Fruit fly (Drosophila melanogaster): ENCODE measurements around the gene Rac1.

Rac1 gene

DNA sequence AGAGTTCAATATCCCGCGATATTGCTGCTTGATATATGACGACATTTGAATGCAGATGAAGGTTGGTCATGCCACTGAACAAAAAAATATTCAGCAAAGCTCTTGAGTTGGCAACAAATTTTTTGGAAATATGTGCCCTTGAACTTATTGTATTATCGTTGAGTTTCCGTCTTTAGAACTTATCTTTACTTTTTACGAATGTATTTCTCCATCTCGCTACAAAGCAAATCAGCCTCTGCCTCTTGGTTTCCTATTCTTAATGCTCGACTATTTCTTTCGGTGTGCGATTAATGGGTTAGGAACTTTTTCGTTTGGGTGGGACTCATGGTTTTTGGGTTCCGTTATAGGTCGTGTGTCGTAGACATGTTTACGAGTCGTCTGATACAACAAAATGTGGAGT lies 20.7 kb upstream of the Rac1 start (continued):
- peak; percentile 75 for TF ChIP-seq twi (tag; optimal IDR thresholded peaks at IDR 0.05)
- TF ChIP-seq Optix (GFP tag; IDR thresholded peaks at IDR 0.05): peak; percentile 60; the same call in 1 of the 3 replicates
- peak; percentile 25 for TF ChIP-seq HHEX (GFP tag; optimal IDR thresholded peaks at IDR 0.05)
- no peak for TF ChIP-seq Sin3A (optimal IDR thresholded peaks at IDR 0.05)
- no peak for TF ChIP-seq CG9797 (GFP tag; optimal IDR thresholded peaks at IDR 0.05)
- peak; percentile 90 for TF ChIP-seq CG15601 (tag; optimal IDR thresholded peaks at IDR 0.05)
- TF ChIP-seq Awh (GFP tag; IDR thresholded peaks at IDR 0.05): no peak
- peak; percentile 63 for TF ChIP-seq odd (GFP tag; optimal IDR thresholded peaks at IDR 0.05)
- TF ChIP-seq CG31441 (GFP tag; IDR thresholded peaks at IDR 0.05): peak; percentile 71
- TF ChIP-seq CG11093 (GFP tag; IDR thresholded peaks at IDR 0.05): 0 out of 3 replicates have a peak, but pooled peaks have one; percentile 40
- peak; percentile 78 for TF ChIP-seq CoRest (tag; optimal IDR thresholded peaks at IDR 0.05)
- TF ChIP-seq luna (GFP tag; optimal IDR thresholded peaks at IDR 0.05): no peak
- TF ChIP-seq Hr78 (GFP tag; optimal IDR thresholded peaks at IDR 0.05): peak in 1 of 2 experiments; percentile 85
- TF ChIP-seq nerfin-1 (tag; optimal IDR thresholded peaks at IDR 0.05): peak; percentile 58
- peak; percentile 8 for TF ChIP-seq CG15696 (tag; optimal IDR thresholded peaks at IDR 0.05)
- TF ChIP-seq CG10654 (GFP tag; optimal IDR thresholded peaks at IDR 0.05): peak; percentile 49
- TF ChIP-seq E2f2 (GFP tag; IDR thresholded peaks at IDR 0.05): peak; percentile 47; the same call in 1 of the 2 replicates
- no peak for TF ChIP-seq Dll (GFP tag; IDR thresholded peaks at IDR 0.05; ENCODE audit: partially characterized antibody)
- TF ChIP-seq CG6254 (GFP tag; optimal IDR thresholded peaks at IDR 0.05): peak; percentile 69
- peak; percentile 23; the same call in 1 of the 3 replicates for TF ChIP-seq CG34422 (GFP tag; IDR thresholded peaks at IDR 0.05)
- TF ChIP-seq CG5245 (GFP tag; optimal IDR thresholded peaks at IDR 0.05): peak; percentile 64
- no peak for TF ChIP-seq dati (GFP tag; IDR thresholded peaks at IDR 0.05)
- peak; percentile 65 for TF ChIP-seq CG1603 (tag; optimal IDR thresholded peaks at IDR 0.05)
- peak; percentile 11 for TF ChIP-seq CG13624 (GFP tag; optimal IDR thresholded peaks at IDR 0.05)
- no peak for TF ChIP-seq vfl (GFP tag; optimal IDR thresholded peaks at IDR 0.05)
- TF ChIP-seq CG4617 (GFP tag; optimal IDR thresholded peaks at IDR 0.05; ENCODE audit: borderline replicate concordance): peak; percentile 13
- no peak for TF ChIP-seq CG4282 (GFP tag; optimal IDR thresholded peaks at IDR 0.05)
- TF ChIP-seq ken (GFP tag; IDR thresholded peaks at IDR 0.05): peak; percentile 55; the same call in 2 of the 3 replicates
- peak; percentile 18 for TF ChIP-seq CG3838 (GFP tag; optimal IDR thresholded peaks at IDR 0.05)
- no peak for TF ChIP-seq Trl (optimal IDR thresholded peaks at IDR 0.05)
- peak; percentile 57 for TF ChIP-seq Trl (GFP tag; optimal IDR thresholded peaks at IDR 0.05)
- TF ChIP-seq maf-S (GFP tag; optimal IDR thresholded peaks at IDR 0.05): no peak
- peak; percentile 51 for TF ChIP-seq sqz (GFP tag; optimal IDR thresholded peaks at IDR 0.05)
- peak; percentile 71 for TF ChIP-seq chn (GFP tag; optimal IDR thresholded peaks at IDR 0.05)
- 0 out of 2 replicates have a peak, but pooled peaks have one; percentile 16 for TF ChIP-seq Rx (GFP tag; IDR thresholded peaks at IDR 0.05)
- peak; percentile 32; the same call in 1 of the 2 replicates for TF ChIP-seq ttk (GFP tag; IDR thresholded peaks at IDR 0.05)
- peak; percentile 44 for TF ChIP-seq CG10147 (GFP tag; optimal IDR thresholded peaks at IDR 0.05)
- TF ChIP-seq HLH54F (GFP tag; optimal IDR thresholded peaks at IDR 0.05): peak; percentile 51
- TF ChIP-seq CG11247 (GFP tag; IDR thresholded peaks at IDR 0.05): no peak
- TF ChIP-seq Ssrp (tag; optimal IDR thresholded peaks at IDR 0.05): peak; percentile 83
- TF ChIP-seq CG4707 (GFP tag; optimal IDR thresholded peaks at IDR 0.05): peak; percentile 57
- peak; percentile 59 for TF ChIP-seq ssp (GFP tag; IDR thresholded peaks at IDR 0.05)
- no peak for TF ChIP-seq fru (optimal IDR thresholded peaks at IDR 0.05)
- TF ChIP-seq CG2712 (tag; optimal IDR thresholded peaks at IDR 0.05): peak; percentile 90
- no peak for TF ChIP-seq ftz-f1 (GFP tag; optimal IDR thresholded peaks at IDR 0.05)
- peak; percentile 64 for TF ChIP-seq pnt (GFP tag; optimal IDR thresholded peaks at IDR 0.05)
- no peak for TF ChIP-seq CG2889 (GFP tag; IDR thresholded peaks at IDR 0.05)
- TF ChIP-seq HmgD (GFP tag; optimal IDR thresholded peaks at IDR 0.05): peak; percentile 10
- TF ChIP-seq C15 (GFP tag; IDR thresholded peaks at IDR 0.05): no peak
- TF ChIP-seq Kr (GFP tag; optimal IDR thresholded peaks at IDR 0.05): no peak
- peak; percentile 19 for TF ChIP-seq salm (tag; optimal IDR thresholded peaks at IDR 0.05)
- peak; percentile 86 for TF ChIP-seq kni (GFP tag; optimal IDR thresholded peaks at IDR 0.05)

Data from whole organism, embryonic.